Worm (Caenorhabditis elegans) whole organism, late embryonic: ENCODE measurements around the gene dnj-16.

Source experiments
- nhr-11 ChIP-seq: fragments of 150-350 bp; optimal IDR thresholded peaks from 2 replicates; lab custom pipeline; 2014; ENCODE audit warnings: missing biosample characterization, missing genetic modification characterization
- pha-4 ChIP-seq: fragments of 150-350 bp; optimal IDR thresholded peaks from 2 replicates; lab custom pipeline; 2018; ENCODE audit warnings: missing biosample characterization, missing genetic modification reagents, missing genetic modification characterization

DNA sequence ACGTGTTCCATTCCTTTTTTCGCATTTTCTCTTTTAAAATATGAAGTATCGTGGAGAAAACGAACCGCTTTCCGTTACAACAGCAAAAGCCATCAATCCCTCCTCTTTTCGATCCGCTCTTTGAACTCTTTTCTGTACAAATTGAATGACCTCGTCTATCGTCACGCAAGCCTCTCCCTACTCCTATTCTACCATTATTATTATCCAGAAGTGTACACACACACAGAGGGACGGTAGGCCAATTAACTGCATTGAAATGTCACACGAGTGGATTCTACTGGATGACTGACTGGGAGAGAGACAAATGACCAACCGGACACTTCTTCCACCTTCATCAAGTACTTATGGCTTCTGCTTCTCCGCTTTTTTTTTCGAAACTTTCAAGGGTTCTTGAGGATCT is 17.3 kb downstream of the dnj-16 start:
- TF ChIP-seq pha-4 (tag; lab: Kevin White, UChicago), result no peak
- TF ChIP-seq nhr-11 (tag; lab: Kevin White, UChicago), result no peak
